Fruit fly (Drosophila melanogaster) whole organism, embryonic: ENCODE data around the gene CG33107.

Experiments
- Asciz ChIP-seq: fragments of 200-800 bp; sonication (Bioruptor generic); optimal IDR thresholded peaks from 2 replicates; lab custom pipeline; 2017; ENCODE audit warnings: missing biosample characterization, mild to moderate bottlenecking, missing genetic modification characterization, missing genetic modification reagents
- Atf6 ChIP-seq: fragments of 200-800 bp; sonication (Bioruptor generic); IDR thresholded peaks from 2 replicates; pipeline ENCODE4 v1.3.6; 2022; ENCODE audit warnings: missing biosample characterization, missing genetic modification characterization
- B-H1 ChIP-seq: fragments of 200-800 bp; sonication (Bioruptor generic); IDR thresholded peaks from 3 replicates; pipeline ENCODE4 v1.3.6; 2022; ENCODE audit warnings: missing biosample characterization, missing genetic modification characterization
- CG12104 ChIP-seq: fragments of 200-800 bp; sonication (Bioruptor generic); optimal IDR thresholded peaks from 3 replicates; lab custom pipeline; 2016; ENCODE audit warnings: missing biosample characterization, missing genetic modification characterization
- CG12236 ChIP-seq: fragments of 200-800 bp; sonication (Bioruptor generic); optimal IDR thresholded peaks from 2 replicates; lab custom pipeline; 2016; ENCODE audit warnings: missing biosample characterization, missing genetic modification characterization
- CG13894 ChIP-seq: fragments of 200-800 bp; sonication (Bioruptor generic); optimal IDR thresholded peaks from 3 replicates; lab custom pipeline; 2018; ENCODE audit warnings: missing biosample characterization, mild to moderate bottlenecking, missing genetic modification characterization, moderate library complexity
- CG14050 ChIP-seq: fragments of 200-800 bp; sonication (Bioruptor generic); IDR thresholded peaks from 3 replicates; pipeline ENCODE4 v1.3.6; 2022; ENCODE audit warnings: missing biosample characterization, missing genetic modification characterization
- CG17328 ChIP-seq: fragments of 200-800 bp; sonication (Bioruptor generic); IDR thresholded peaks from 2 replicates; pipeline ENCODE4 v1.3.6; 2022; ENCODE audit warnings: missing biosample characterization, missing genetic modification characterization
- CG17359 ChIP-seq: fragments of 200-800 bp; sonication (Bioruptor generic); optimal IDR thresholded peaks from 3 replicates; lab custom pipeline; 2018; ENCODE audit warnings: missing biosample characterization, mild to moderate bottlenecking, missing genetic modification characterization, moderate library complexity
- CG1832 ChIP-seq: fragments of 200-800 bp; sonication (Bioruptor generic); optimal IDR thresholded peaks from 2 replicates; lab custom pipeline; 2017; ENCODE audit warnings: missing biosample characterization, mild to moderate bottlenecking, missing genetic modification characterization, inconsistent platforms
- CG18619 ChIP-seq: fragments of 200-800 bp; sonication (Bioruptor generic); optimal IDR thresholded peaks from 3 replicates; lab custom pipeline; 2017; ENCODE audit warnings: missing biosample characterization, mild to moderate bottlenecking, missing genetic modification characterization
- CG2120 ChIP-seq: fragments of 200-800 bp; sonication (Bioruptor generic); optimal IDR thresholded peaks from 3 replicates; lab custom pipeline; 2016; ENCODE audit warnings: missing biosample characterization, missing genetic modification characterization
- CG2129 ChIP-seq: fragments of 200-800 bp; sonication (Bioruptor generic); IDR thresholded peaks from 2 replicates; pipeline ENCODE4 v1.3.6; 2022; ENCODE audit warnings: missing biosample characterization, missing genetic modification characterization; ENCODE audit not compliant: partially characterized antibody
- CG2678 ChIP-seq: fragments of 200-800 bp; sonication (Bioruptor generic); optimal IDR thresholded peaks from 3 replicates; lab custom pipeline; 2019; ENCODE audit warnings: missing biosample characterization, mild to moderate bottlenecking, missing genetic modification characterization, moderate library complexity
- CG5180 ChIP-seq: fragments of 200-800 bp; sonication (Bioruptor generic); optimal IDR thresholded peaks from 3 replicates; lab custom pipeline; 2017; ENCODE audit warnings: missing biosample characterization, missing genetic modification characterization, mild to moderate bottlenecking, moderate library complexity, missing genetic modification reagents
- CG6272 ChIP-seq: fragments of 200-800 bp; sonication (Bioruptor generic); IDR thresholded peaks from 2 replicates; pipeline ENCODE4 v1.3.6; 2022; ENCODE audit warnings: missing biosample characterization, missing genetic modification characterization
- CG6854 ChIP-seq: fragments of 200-800 bp; sonication (Bioruptor generic); optimal IDR thresholded peaks from 3 replicates; lab custom pipeline; 2017; ENCODE audit warnings: missing biosample characterization, mild to moderate bottlenecking, missing genetic modification characterization
- CG8290 ChIP-seq, 3 experiments: fragments of 200-800 bp; sonication (Bioruptor generic); optimal IDR thresholded peaks; 2 replicates each; lab custom pipeline; 2016 to 2019; ENCODE audit warnings: missing biosample characterization in 3 of 3, missing genetic modification characterization in 3 of 3, mild to moderate bottlenecking in 2 of 3, moderate library complexity in 1 of 3
- CG9876 ChIP-seq: fragments of 200-800 bp; sonication (Bioruptor generic); optimal IDR thresholded peaks from 2 replicates; lab custom pipeline; 2016; ENCODE audit warnings: missing biosample characterization, missing genetic modification characterization
- Doc3 ChIP-seq: fragments of 200-800 bp; sonication (Bioruptor generic); IDR thresholded peaks from 3 replicates; pipeline ENCODE4 v1.3.6; 2022; ENCODE audit warnings: missing biosample characterization, missing genetic modification characterization; ENCODE audit not compliant: partially characterized antibody
- Eip74EF ChIP-seq, 2 experiments: fragments of 200-800 bp in 1 of 2; fragments of >200 bp in 1 of 2; sonication (Bioruptor generic) in 1 of 2; optimal IDR thresholded peaks; 2 replicates each; lab custom pipeline; 2017 to 2019; ENCODE audit warnings: missing biosample characterization in 2 of 2, missing genetic modification characterization in 2 of 2, mild to moderate bottlenecking in 1 of 2, moderate library complexity in 1 of 2
- Ets65A ChIP-seq: fragments of 200-800 bp; sonication (Bioruptor generic); peaks from one replicate; lab custom pipeline; 2016; ENCODE audit warnings: missing biosample characterization, missing genetic modification characterization
- Fer1 ChIP-seq: fragments of 200-800 bp; sonication (Bioruptor generic); optimal IDR thresholded peaks from 2 replicates; lab custom pipeline; 2017; ENCODE audit warnings: missing biosample characterization, mild to moderate bottlenecking, missing genetic modification characterization
- GATAe ChIP-seq: fragments of 200-800 bp; sonication (Bioruptor generic); conservative IDR thresholded peaks from 2 replicates; pipeline ENCODE4 v1.3.6; 2022; ENCODE audit warnings: missing biosample characterization, missing genetic modification characterization
- Hmr ChIP-seq: fragments of 200-800 bp; sonication (Bioruptor generic); optimal IDR thresholded peaks from 3 replicates; lab custom pipeline; 2017; ENCODE audit warnings: mild to moderate bottlenecking, missing biosample characterization, missing genetic modification reagents, missing genetic modification characterization
- Hmx ChIP-seq: fragments of 200-800 bp; sonication (Bioruptor generic); optimal IDR thresholded peaks from 2 replicates; lab custom pipeline; 2016; ENCODE audit warnings: missing biosample characterization, missing genetic modification characterization
- Hr3 ChIP-seq: fragments of 200-800 bp; sonication (Bioruptor generic); optimal IDR thresholded peaks from 3 replicates; lab custom pipeline; 2016; ENCODE audit warnings: missing biosample characterization, missing genetic modification characterization
- Hr78 ChIP-seq, 2 experiments: fragments of 200-800 bp in 1 of 2; fragments of >200 bp in 1 of 2; sonication (Bioruptor generic) in 1 of 2; optimal IDR thresholded peaks; 2 replicates each; lab custom pipeline; 2017 to 2019; ENCODE audit warnings: missing biosample characterization in 2 of 2, missing genetic modification characterization in 2 of 2, mild to moderate bottlenecking in 1 of 2, moderate library complexity in 1 of 2
- Sox102F ChIP-seq: fragments of 200-800 bp; sonication (Bioruptor generic); optimal IDR thresholded peaks from 2 replicates; lab custom pipeline; 2018; ENCODE audit warnings: missing biosample characterization, mild to moderate bottlenecking, missing genetic modification characterization, moderate library complexity
- ase ChIP-seq: fragments of 200-800 bp; sonication (Bioruptor generic); IDR thresholded peaks from 3 replicates; pipeline ENCODE4 v1.3.6; 2022; ENCODE audit warnings: missing biosample characterization, missing genetic modification characterization
- chif ChIP-seq, 2 experiments: fragments of 200-800 bp; sonication (Bioruptor generic); optimal IDR thresholded peaks; 3 replicates each; lab custom pipeline; 2016; ENCODE audit warnings: missing biosample characterization in 2 of 2, missing genetic modification characterization in 2 of 2
- chinmo ChIP-seq: fragments of 200-800 bp; sonication (Bioruptor generic); IDR thresholded peaks from 4 replicates; pipeline ENCODE4 v1.3.6; 2022; ENCODE audit warnings: missing biosample characterization, missing genetic modification characterization; ENCODE audit not compliant: partially characterized antibody
- eve ChIP-seq, 2 experiments: fragments of >200 bp; optimal IDR thresholded peaks; 2 replicates each; lab custom pipeline; 2017; ENCODE audit warnings: missing biosample characterization in 2 of 2, missing genetic modification characterization in 2 of 2
- ftz-f1 ChIP-seq: fragments of 200-800 bp; sonication (Bioruptor generic); optimal IDR thresholded peaks from 2 replicates; lab custom pipeline; 2016; ENCODE audit warnings: missing biosample characterization, missing genetic modification characterization
- grn ChIP-seq: fragments of 200-800 bp; sonication (Bioruptor generic); optimal IDR thresholded peaks from 3 replicates; lab custom pipeline; 2017; ENCODE audit warnings: missing biosample characterization, missing genetic modification characterization
- inv ChIP-seq: fragments of 200-800 bp; sonication (Bioruptor generic); IDR thresholded peaks from 2 replicates; pipeline ENCODE4 v1.3.6; 2022; ENCODE audit warnings: missing biosample characterization, missing genetic modification characterization; ENCODE audit not compliant: partially characterized antibody
- lab ChIP-seq: fragments of 200-800 bp; sonication (Bioruptor generic); optimal IDR thresholded peaks from 3 replicates; lab custom pipeline; 2017; ENCODE audit warnings: missing biosample characterization, missing genetic modification characterization, mild to moderate bottlenecking, moderate library complexity, missing genetic modification reagents
- lbe ChIP-seq: fragments of 200-800 bp; sonication (Bioruptor generic); optimal IDR thresholded peaks from 2 replicates; lab custom pipeline; 2016; ENCODE audit warnings: missing biosample characterization, mild to moderate bottlenecking, missing genetic modification characterization
- ranshi ChIP-seq: fragments of 200-800 bp; sonication (Bioruptor generic); IDR thresholded peaks from 2 replicates; pipeline ENCODE4 v1.3.6; 2022; ENCODE audit warnings: missing biosample characterization, missing genetic modification characterization
- sd ChIP-seq: fragments of 200-800 bp; sonication (Bioruptor generic); optimal IDR thresholded peaks from 3 replicates; lab custom pipeline; 2018; ENCODE audit warnings: missing biosample characterization, mild to moderate bottlenecking, missing genetic modification characterization, moderate library complexity
- sens ChIP-seq: fragments of 200-800 bp; sonication (Bioruptor generic); peaks from one replicate; lab custom pipeline; 2016; ENCODE audit warnings: missing biosample characterization, missing genetic modification characterization
- sqz ChIP-seq: fragments of 200-800 bp; sonication (Bioruptor generic); optimal IDR thresholded peaks from 3 replicates; lab custom pipeline; 2018; ENCODE audit warnings: missing biosample characterization, mild to moderate bottlenecking, missing genetic modification characterization
- ssp ChIP-seq: fragments of 200-800 bp; sonication (Bioruptor generic); IDR thresholded peaks from 2 replicates; pipeline ENCODE4 v1.3.6; 2022; ENCODE audit warnings: missing biosample characterization, missing genetic modification characterization
- sug ChIP-seq: fragments of 200-800 bp; optimal IDR thresholded peaks from 2 replicates; lab custom pipeline; 2019; ENCODE audit warnings: missing biosample characterization, mild to moderate bottlenecking, missing genetic modification characterization, moderate library complexity
- tgo ChIP-seq: fragments of 200-800 bp; sonication (Bioruptor generic); IDR thresholded peaks from 3 replicates; pipeline ENCODE4 v1.3.6; 2022; ENCODE audit warnings: missing biosample characterization, missing genetic modification characterization
- tna ChIP-seq: fragments of 200-800 bp; sonication (Bioruptor generic); IDR thresholded peaks from 2 replicates; pipeline ENCODE4 v1.3.6; 2022; ENCODE audit warnings: missing biosample characterization, missing genetic modification characterization; ENCODE audit not compliant: partially characterized antibody
- vvl ChIP-seq: fragments of 200-800 bp; sonication (Bioruptor generic); IDR thresholded peaks from 2 replicates; pipeline ENCODE4 v1.3.6; 2022; ENCODE audit warnings: missing biosample characterization, missing genetic modification characterization

CG33107 gene

dm6 chr3R:22558398-22558797 lies 26.1 kb downstream of the CG33107 start:
- TF ChIP-seq Hmr (GFP tag; lab: Kevin White, UChicago) (peak; percentile 24), CG13894 (peak; percentile 9), CG2678 (peak; percentile 8), lab (GFP tag; lab: Kevin White, UChicago) (peak; percentile 7), Atf6 (peak; percentile 53; the same call in 1 of the 2 replicates), sens (GFP tag; lab: Kevin White, UChicago) (peak; percentile 60), CG17328 (GFP tag; lab: Robert Waterston, UW) (no peak), CG9876 (GFP tag; lab: Kevin White, UChicago) (no peak), GATAe (GFP tag; lab: Robert Waterston, UW) (no peak), CG8290 (GFP tag; optimal IDR thresholded peaks at IDR 0.05; lab: Kevin White, UChicago) (no peak), CG8290 (tag; optimal IDR thresholded peaks at IDR 0.05; lab: Kevin White, UChicago) (peak in 1 of 2 experiments; percentile 8)

dm6 chr3R:22557100-22557741 lies 27.3 kb downstream of the CG33107 start:
- no peak for TF ChIP-seq ase (GFP tag; lab: Robert Waterston, UW)
- peak; percentile 66 for TF ChIP-seq vvl (GFP tag; lab: Robert Waterston, UW)
- TF ChIP-seq inv = no peak
- no peak for TF ChIP-seq chif (GFP tag; optimal IDR thresholded peaks at IDR 0.05; lab: Kevin White, UChicago)
- TF ChIP-seq ftz-f1 (GFP tag; lab: Kevin White, UChicago) = peak; percentile 16
- no peak for TF ChIP-seq CG5180 (GFP tag; lab: Kevin White, UChicago)
- TF ChIP-seq CG1832 (GFP tag; lab: Kevin White, UChicago) = no peak
- no peak for TF ChIP-seq CG6272 (GFP tag; lab: Robert Waterston, UW)
- TF ChIP-seq lbe (GFP tag; lab: Kevin White, UChicago) = no peak
- no peak for TF ChIP-seq CG12236 (GFP tag; lab: Kevin White, UChicago)
- peak in 1 of 2 experiments; percentile 60 for TF ChIP-seq Eip74EF (GFP tag; optimal IDR thresholded peaks at IDR 0.05; lab: Kevin White, UChicago)
- TF ChIP-seq CG12104 (GFP tag; lab: Kevin White, UChicago) = no peak
- no peak for TF ChIP-seq CG14050 (GFP tag; lab: Robert Waterston, UW)
- no peak for TF ChIP-seq CG18619
- TF ChIP-seq Fer1 = no peak
- TF ChIP-seq Hmx = no peak
- TF ChIP-seq eve (GFP tag; optimal IDR thresholded peaks at IDR 0.05; lab: Kevin White, UChicago) = no peak
- TF ChIP-seq chinmo (GFP tag; lab: Robert Waterston, UW) = peak; percentile 89; the same call in 3 of the 4 replicates
- no peak for TF ChIP-seq Sox102F
- no peak for TF ChIP-seq sqz (GFP tag; lab: Kevin White, UChicago)
- TF ChIP-seq Asciz (GFP tag; lab: Kevin White, UChicago) = no peak
- TF ChIP-seq ssp (GFP tag; lab: Robert Waterston, UW) = no peak
- TF ChIP-seq CG2120 = no peak
- peak; percentile 69 for TF ChIP-seq grn (GFP tag; lab: Kevin White, UChicago)
- TF ChIP-seq tna = no peak
- TF ChIP-seq sug (tag; lab: Kevin White, UChicago) = peak; percentile 19
- TF ChIP-seq sd (tag; lab: Kevin White, UChicago) = peak; percentile 67
- TF ChIP-seq Doc3 (GFP tag; lab: Robert Waterston, UW) = no peak
- TF ChIP-seq CG6854 (GFP tag; lab: Kevin White, UChicago) = no peak
- TF ChIP-seq ranshi (GFP tag; lab: Robert Waterston, UW) = no peak
- no peak for TF ChIP-seq B-H1 (GFP tag; lab: Robert Waterston, UW)
- peak; percentile 41 for TF ChIP-seq Ets65A (GFP tag; lab: Kevin White, UChicago)
- TF ChIP-seq Hr3 (GFP tag; lab: Kevin White, UChicago) = no peak
- TF ChIP-seq Hr78 (GFP tag; optimal IDR thresholded peaks at IDR 0.05; lab: Kevin White, UChicago) = peak in 1 of 2 experiments; percentile 26
- TF ChIP-seq tgo = no peak
- TF ChIP-seq CG17359 (tag; lab: Kevin White, UChicago) = no peak
- peak; percentile 100 for TF ChIP-seq CG13894
- TF ChIP-seq CG2129 (GFP tag; lab: Robert Waterston, UW) = no peak
